Fruit fly (Drosophila melanogaster): ENCODE data around the gene CG32645.

- TF ChIP-seq psq (optimal IDR thresholded peaks at IDR 0.05) = no peak
- no peak for TF ChIP-seq Sin3A (optimal IDR thresholded peaks at IDR 0.05)
- TF ChIP-seq insv (optimal IDR thresholded peaks at IDR 0.05) = no peak
These were observed 49.6 kb upstream of the CG32645 start for dm6 chrX:13089375-13089774.

Data from Kc167 (cell line).